Fruit fly (Drosophila melanogaster): ENCODE measurements around the gene Vav.

Gene Vav

DNA sequence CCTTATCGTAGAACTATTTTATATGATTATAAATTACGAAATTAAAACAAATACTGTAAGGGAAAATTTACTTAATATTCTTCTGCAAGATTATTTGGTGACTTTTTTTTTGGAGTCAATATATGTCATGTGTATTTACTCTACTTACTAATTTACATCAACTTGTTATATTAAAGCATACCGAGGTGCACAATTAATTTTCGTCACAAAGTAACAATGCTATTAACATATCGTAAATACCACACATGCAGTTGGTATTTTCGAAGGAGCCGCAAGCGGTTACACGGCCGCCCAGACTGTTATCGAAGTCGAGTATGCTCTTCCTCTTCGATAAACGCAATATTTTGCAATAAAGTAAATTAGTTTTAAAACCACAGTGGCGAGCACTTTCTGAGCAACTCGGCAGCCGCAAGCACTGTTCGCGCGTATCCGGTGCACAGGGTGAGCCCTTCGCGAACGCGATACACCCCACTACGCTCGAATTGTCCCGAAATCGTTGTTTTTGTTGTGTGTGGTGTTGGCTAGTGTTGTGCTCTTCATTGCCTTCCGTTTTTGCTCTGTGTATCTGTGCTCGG is at the start of gene Vav:
TSS of gene Vav (plus strand) at position 293 of the 575 bp plus-strand sequence.
- TF ChIP-seq CG8478 (optimal IDR thresholded peaks at IDR 0.05) (no peak), CTCF (optimal IDR thresholded peaks at IDR 0.05) (peak; percentile 7 to 35)

DNA sequence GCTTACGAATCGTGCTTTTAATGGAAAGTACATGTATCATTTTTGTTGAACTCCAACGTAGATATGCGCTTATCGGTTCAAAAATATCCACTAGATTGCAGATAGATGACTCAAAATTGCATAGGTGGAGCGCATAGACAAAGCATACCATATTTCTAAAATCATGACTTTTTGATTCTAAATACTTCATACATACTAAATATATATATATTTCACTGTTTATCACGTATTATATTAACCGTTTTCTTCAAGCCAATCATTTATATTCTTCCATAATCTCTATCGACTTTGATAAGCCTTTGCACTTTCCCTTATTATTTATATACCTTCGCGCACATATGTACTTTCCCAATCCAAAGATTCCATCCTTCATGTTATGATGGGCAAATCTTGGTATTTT is 49.6 kb upstream of the Vav start, which contains the start of gene CG14195:
TSS of gene CG14195 (minus strand) at position 101 of the 400 bp plus-strand sequence.
- TF ChIP-seq CTCF (optimal IDR thresholded peaks at IDR 0.05) (no peak), CG8478 (optimal IDR thresholded peaks at IDR 0.05) (no peak)

DNA sequence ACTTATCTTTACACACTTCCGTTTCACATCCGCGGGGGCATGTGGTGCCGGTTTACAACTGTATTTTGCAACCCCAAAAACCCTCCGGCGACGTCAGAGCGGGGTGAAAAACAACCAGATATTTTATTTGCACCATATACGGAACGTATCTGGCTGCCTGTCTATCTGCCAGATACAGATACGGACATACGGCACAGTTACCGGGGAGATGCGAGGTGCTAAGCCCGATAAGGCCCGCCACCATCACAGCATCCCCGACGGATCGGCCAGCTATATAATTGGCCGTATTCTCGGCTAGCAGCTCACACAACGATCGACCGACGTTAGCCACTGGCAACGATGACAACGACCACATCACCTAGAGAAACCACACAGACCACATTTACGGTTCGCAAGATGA is 48.7 kb upstream of the Vav start, which contains the start of gene Mur18B:
TSS of gene Mur18B (plus strand) at position 301 of the 400 bp plus-strand sequence.
- no peak for TF ChIP-seq CG8478 (optimal IDR thresholded peaks at IDR 0.05)
- TF ChIP-seq CTCF (optimal IDR thresholded peaks at IDR 0.05), result no peak

- TF ChIP-seq CTCF (optimal IDR thresholded peaks at IDR 0.05) (no peak), CG8478 (optimal IDR thresholded peaks at IDR 0.05) (no peak)
These were observed 46.4 kb upstream of the Vav start, which contains the start of gene Muc18B for dm6 chrX:19215215-19215614. Gene Muc18B (plus strand): TSS chrX:19215515.

DNA sequence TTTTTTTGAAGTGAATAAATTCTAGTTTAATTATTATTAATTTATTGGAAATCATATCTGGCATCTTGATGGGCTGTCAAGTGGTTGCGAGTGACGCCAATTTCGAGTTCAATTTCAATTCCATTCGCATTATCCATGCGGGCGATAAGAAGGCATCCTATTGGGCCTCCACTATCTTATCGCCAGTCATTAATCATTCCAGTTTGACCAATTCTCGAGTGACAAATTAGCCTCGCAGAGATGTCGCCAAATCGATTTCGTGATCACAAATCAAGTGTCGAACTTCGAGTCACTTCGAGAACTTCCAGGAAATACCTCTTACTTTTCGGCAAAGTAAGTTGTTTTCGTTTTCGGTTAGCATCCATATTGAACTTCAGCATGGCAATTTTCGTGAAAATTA is 44.9 kb upstream of the Vav start:
- TF ChIP-seq CG8478 (optimal IDR thresholded peaks at IDR 0.05), result no peak
- TF ChIP-seq CTCF (optimal IDR thresholded peaks at IDR 0.05), result no peak

DNA sequence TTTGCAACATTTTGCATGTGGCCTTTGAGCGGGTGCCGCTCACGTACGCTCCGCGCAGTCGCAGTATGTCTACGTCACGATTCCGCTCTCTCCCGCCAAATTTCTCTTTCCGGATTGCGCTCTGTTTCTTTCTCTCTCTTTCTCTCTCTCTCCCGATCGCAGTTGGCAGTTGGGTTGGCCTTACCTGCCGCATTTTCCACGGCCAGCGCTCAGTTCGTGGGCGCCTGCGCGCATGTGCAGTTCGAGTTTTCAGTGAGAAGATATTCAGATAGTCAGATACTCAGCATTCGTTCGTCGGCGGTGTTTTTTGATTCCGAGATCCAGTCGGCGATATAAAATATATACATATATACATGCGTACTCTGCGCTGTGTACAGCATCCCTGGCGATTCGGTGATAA is 41.2 kb upstream of the Vav start, which contains the start of gene CG7884:
TSS of gene CG7884 (plus strand) at position 208 of the 400 bp plus-strand sequence.
- TF ChIP-seq CTCF (optimal IDR thresholded peaks at IDR 0.05), result no peak
- no peak for TF ChIP-seq CG8478 (optimal IDR thresholded peaks at IDR 0.05)

- no peak for TF ChIP-seq CG8478 (optimal IDR thresholded peaks at IDR 0.05)
- TF ChIP-seq CTCF (optimal IDR thresholded peaks at IDR 0.05), result no peak
These were observed 40.6 kb upstream of the Vav start for dm6 chrX:19220963-19221572.

DNA sequence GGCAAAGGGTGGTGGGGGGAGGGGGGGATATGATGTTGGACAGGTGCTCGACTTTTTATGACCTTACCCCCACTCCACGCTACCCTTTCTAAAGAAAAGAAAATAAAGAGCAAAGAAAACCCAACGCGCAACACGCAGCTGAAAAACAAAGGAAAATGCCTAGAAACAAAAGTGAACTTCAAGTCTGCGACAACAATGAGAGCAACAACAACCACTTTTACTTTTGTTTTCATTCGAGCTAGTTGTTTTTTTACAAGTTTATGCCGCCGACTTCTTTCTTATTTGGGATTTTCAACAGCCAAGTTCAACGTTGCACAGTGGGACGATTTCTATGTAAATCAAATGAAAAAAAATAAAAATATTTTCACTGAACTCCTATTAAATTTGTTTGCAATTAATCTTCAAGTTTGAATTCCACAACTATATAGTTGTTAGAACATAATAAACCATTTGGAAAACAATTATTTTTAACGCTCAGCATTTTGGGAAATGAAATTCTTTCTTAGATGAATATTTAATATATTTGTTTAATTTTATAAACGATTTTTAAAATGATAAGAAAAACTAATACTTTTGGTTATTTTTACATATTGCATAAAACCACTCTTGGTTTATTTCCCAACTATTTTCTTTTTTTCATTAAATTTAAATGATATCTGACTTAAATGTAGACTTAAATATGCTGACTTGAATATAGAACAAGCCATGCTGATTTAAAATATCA is 36.9 kb upstream of the Vav start:
- TF ChIP-seq CG8478 (optimal IDR thresholded peaks at IDR 0.05) (no peak), CTCF (optimal IDR thresholded peaks at IDR 0.05) (no peak)

dm6 chrX:19225304-19225640 is 36.3 kb upstream of the Vav start:
- TF ChIP-seq CG8478 (optimal IDR thresholded peaks at IDR 0.05), result no peak
- no peak for TF ChIP-seq CTCF (optimal IDR thresholded peaks at IDR 0.05)

DNA sequence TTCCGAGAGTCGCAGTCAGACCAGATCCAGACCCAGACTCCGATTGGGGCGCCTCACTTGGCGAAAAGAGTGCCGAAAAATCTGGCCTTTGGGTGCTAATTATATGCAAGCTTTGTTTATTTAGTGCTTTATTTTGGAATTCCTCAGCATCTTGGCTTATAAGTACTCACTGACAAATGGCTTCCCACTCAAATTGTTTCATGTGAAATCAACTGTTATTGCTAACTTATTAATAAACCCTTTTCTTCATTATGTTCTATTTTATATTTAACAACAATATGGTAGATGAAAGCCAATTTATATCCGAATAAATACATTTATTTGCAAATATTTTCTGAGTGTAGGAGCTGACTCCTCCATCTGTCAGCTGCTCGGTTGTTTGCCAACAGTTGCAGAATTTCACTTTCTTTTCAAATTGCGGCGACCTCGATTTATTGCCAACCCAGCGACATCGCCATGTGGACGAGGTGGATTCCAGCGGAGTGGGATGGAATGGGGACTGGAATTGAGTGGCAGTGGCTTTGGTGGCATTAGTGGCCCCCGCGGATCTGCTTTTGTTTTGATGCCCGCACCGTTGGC is 31.7 kb upstream of the Vav start:
- TF ChIP-seq CG8478 (optimal IDR thresholded peaks at IDR 0.05), result no peak
- no peak for TF ChIP-seq CTCF (optimal IDR thresholded peaks at IDR 0.05)

- TF ChIP-seq CTCF (optimal IDR thresholded peaks at IDR 0.05) (no peak), CG8478 (optimal IDR thresholded peaks at IDR 0.05) (no peak)
These were observed 23.0 kb upstream of the Vav start for dm6 chrX:19238613-19239012.

- TF ChIP-seq CTCF (optimal IDR thresholded peaks at IDR 0.05) (no peak), CG8478 (optimal IDR thresholded peaks at IDR 0.05) (no peak)
These were observed 22.3 kb upstream of the Vav start for dm6 chrX:19239365-19239764.

dm6 chrX:19240230-19240839 is 21.3 kb upstream of the Vav start:
- TF ChIP-seq CG8478 (optimal IDR thresholded peaks at IDR 0.05) (no peak), CTCF (optimal IDR thresholded peaks at IDR 0.05) (no peak)

dm6 chrX:19241790-19242373 is 19.7 kb upstream of the Vav start, which contains the start of gene CG14196:
Gene CG14196 (minus strand): TSS chrX:19241840.
- TF ChIP-seq CTCF (optimal IDR thresholded peaks at IDR 0.05), result peak; percentile 31 to 42
- no peak for TF ChIP-seq CG8478 (optimal IDR thresholded peaks at IDR 0.05)

- TF ChIP-seq CTCF (optimal IDR thresholded peaks at IDR 0.05), result no peak
- no peak for TF ChIP-seq CG8478 (optimal IDR thresholded peaks at IDR 0.05)
These were observed 18.2 kb upstream of the Vav start, which contains the start of gene CG7889 for dm6 chrX:19243379-19243834. Gene CG7889 (plus strand): TSS chrX:19243631.
